Fruit fly (Drosophila melanogaster) whole organism, embryonic: ENCODE results near the gene Ube3a.
A peak's percentile ranks its signal among the peaks of the same experiment; 100 is the strongest.

Experiments
- Aef1 ChIP-seq: fragments of 200-800 bp; sonication (Bioruptor generic); IDR thresholded peaks from 3 replicates; pipeline ENCODE4 v1.3.6; 2022; ENCODE audit warnings: missing biosample characterization, missing genetic modification characterization
- Asciz ChIP-seq: fragments of 200-800 bp; sonication (Bioruptor generic); optimal IDR thresholded peaks from 2 replicates; lab custom pipeline; 2017; ENCODE audit warnings: missing biosample characterization, mild to moderate bottlenecking, missing genetic modification characterization, missing genetic modification reagents
- CG10209 ChIP-seq: fragments of 200-800 bp; sonication (Bioruptor generic); optimal IDR thresholded peaks from 3 replicates; lab custom pipeline; 2017; ENCODE audit warnings: missing biosample characterization, mild to moderate bottlenecking, missing genetic modification characterization, missing genetic modification reagents
- CG10979 ChIP-seq: fragments of 200-800 bp; sonication (Bioruptor generic); optimal IDR thresholded peaks from 2 replicates; lab custom pipeline; 2018; ENCODE audit warnings: missing biosample characterization, mild to moderate bottlenecking, missing genetic modification characterization, moderate library complexity
- CG11398 ChIP-seq: fragments of 200-800 bp; sonication (Bioruptor generic); optimal IDR thresholded peaks from 2 replicates; lab custom pipeline; 2016; ENCODE audit warnings: missing biosample characterization, missing genetic modification characterization
- CG11456 ChIP-seq: fragments of 200-800 bp; sonication (Bioruptor generic); IDR thresholded peaks from 3 replicates; pipeline ENCODE4 v1.3.6; 2022; ENCODE audit warnings: missing biosample characterization, missing genetic modification characterization
- CG11695 ChIP-seq: fragments of 200-800 bp; sonication (Bioruptor generic); IDR thresholded peaks from 3 replicates; pipeline ENCODE4 v1.3.6; 2022; ENCODE audit warnings: missing biosample characterization, missing genetic modification characterization
- CG12104 ChIP-seq: fragments of 200-800 bp; sonication (Bioruptor generic); optimal IDR thresholded peaks from 3 replicates; lab custom pipeline; 2016; ENCODE audit warnings: missing biosample characterization, missing genetic modification characterization
- CG12659 ChIP-seq: fragments of 200-800 bp; sonication (Bioruptor generic); optimal IDR thresholded peaks from 3 replicates; lab custom pipeline; 2017; ENCODE audit warnings: mild to moderate bottlenecking, missing biosample characterization, missing genetic modification reagents, missing genetic modification characterization
- CG1603 ChIP-seq: fragments of 200-800 bp; sonication (Bioruptor generic); optimal IDR thresholded peaks from 2 replicates; lab custom pipeline; 2019; ENCODE audit warnings: missing biosample characterization, mild to moderate bottlenecking, missing genetic modification characterization, moderate library complexity
- CG17612 ChIP-seq: fragments of 200-800 bp; sonication (Bioruptor generic); IDR thresholded peaks from 2 replicates; pipeline ENCODE4 v1.3.6; 2022; ENCODE audit warnings: missing biosample characterization, missing genetic modification characterization
- CG18619 ChIP-seq: fragments of 200-800 bp; sonication (Bioruptor generic); optimal IDR thresholded peaks from 3 replicates; lab custom pipeline; 2017; ENCODE audit warnings: missing biosample characterization, mild to moderate bottlenecking, missing genetic modification characterization
- CG31388 ChIP-seq: fragments of 200-800 bp; sonication (Bioruptor generic); optimal IDR thresholded peaks from 2 replicates; lab custom pipeline; 2016; ENCODE audit warnings: missing biosample characterization, missing genetic modification characterization
- CG33557 ChIP-seq: fragments of 200-800 bp; sonication (Bioruptor generic); optimal IDR thresholded peaks from 2 replicates; lab custom pipeline; 2019; ENCODE audit warnings: missing biosample characterization, mild to moderate bottlenecking, missing genetic modification characterization, moderate library complexity
- CG34224 ChIP-seq: fragments of 200-800 bp; sonication (Bioruptor generic); IDR thresholded peaks from 3 replicates; pipeline ENCODE4 v1.3.6; 2022; ENCODE audit warnings: missing biosample characterization, missing genetic modification characterization; ENCODE audit not compliant: partially characterized antibody
- CG3995 ChIP-seq: fragments of 200-800 bp; sonication (Bioruptor generic); optimal IDR thresholded peaks from 3 replicates; lab custom pipeline; 2016; ENCODE audit warnings: missing biosample characterization, missing genetic modification characterization
- CG4617 ChIP-seq: fragments of 200-800 bp; sonication (Bioruptor generic); optimal IDR thresholded peaks from 3 replicates; lab custom pipeline; 2016; ENCODE audit warnings: missing biosample characterization, missing genetic modification characterization, borderline replicate concordance
- CG6791 ChIP-seq: fragments of 200-800 bp; sonication (Bioruptor generic); IDR thresholded peaks from 3 replicates; pipeline ENCODE4 v1.3.6; 2022; ENCODE audit warnings: missing biosample characterization, missing genetic modification characterization; ENCODE audit not compliant: partially characterized antibody
- CG8089 ChIP-seq: fragments of 200-800 bp; sonication (Bioruptor generic); optimal IDR thresholded peaks from 3 replicates; lab custom pipeline; 2016; ENCODE audit warnings: missing biosample characterization, missing genetic modification characterization
- CG8290 ChIP-seq, 3 experiments: fragments of 200-800 bp; sonication (Bioruptor generic); optimal IDR thresholded peaks; 2 replicates each; lab custom pipeline; 2016 to 2019; ENCODE audit warnings: missing biosample characterization in 3 of 3, missing genetic modification characterization in 3 of 3, mild to moderate bottlenecking in 2 of 3, moderate library complexity in 1 of 3
- CG8924 ChIP-seq: fragments of 200-800 bp; optimal IDR thresholded peaks from 3 replicates; lab custom pipeline; 2019; ENCODE audit warnings: missing biosample characterization, mild to moderate bottlenecking, missing genetic modification characterization, moderate library complexity
- Fer2 ChIP-seq: fragments of 200-800 bp; sonication (Bioruptor generic); optimal IDR thresholded peaks from 2 replicates; lab custom pipeline; 2018; ENCODE audit warnings: missing biosample characterization, mild to moderate bottlenecking, missing genetic modification characterization, moderate library complexity
- Nf-YA ChIP-seq: fragments of 200-800 bp; sonication (Bioruptor generic); IDR thresholded peaks from 2 replicates; pipeline ENCODE4 v1.3.6; 2022; ENCODE audit warnings: missing biosample characterization, missing genetic modification characterization
- Oli ChIP-seq: fragments of 200-800 bp; sonication (Bioruptor generic); optimal IDR thresholded peaks from 2 replicates; lab custom pipeline; 2018; ENCODE audit warnings: missing biosample characterization, mild to moderate bottlenecking, missing genetic modification characterization, moderate library complexity
- Sry-δ ChIP-seq: fragments of 200-800 bp; sonication (Bioruptor generic); optimal IDR thresholded peaks from 2 replicates; lab custom pipeline; 2016; ENCODE audit warnings: missing biosample characterization, missing genetic modification characterization
- Taf1 ChIP-seq: fragments of 200-800 bp; sonication (Bioruptor generic); IDR thresholded peaks from 2 replicates; pipeline ENCODE4 v1.3.6; 2022; ENCODE audit warnings: missing biosample characterization, missing genetic modification characterization
- Vsx1 ChIP-seq: fragments of 200-800 bp; sonication (Bioruptor generic); optimal IDR thresholded peaks from 2 replicates; lab custom pipeline; 2017; ENCODE audit warnings: missing biosample characterization, mild to moderate bottlenecking, missing genetic modification characterization, missing genetic modification reagents
- ab ChIP-seq: fragments of 200-800 bp; sonication (Bioruptor generic); optimal IDR thresholded peaks from 2 replicates; lab custom pipeline; 2016; ENCODE audit warnings: missing biosample characterization, missing genetic modification characterization
- ac ChIP-seq: fragments of 200-800 bp; sonication (Bioruptor generic); optimal IDR thresholded peaks from 3 replicates; lab custom pipeline; 2017; ENCODE audit warnings: missing biosample characterization, mild to moderate bottlenecking, missing genetic modification characterization
- bowl ChIP-seq: fragments of 200-800 bp; sonication (Bioruptor generic); IDR thresholded peaks from 2 replicates; pipeline ENCODE4 v1.3.6; 2022; ENCODE audit warnings: missing biosample characterization, missing genetic modification characterization
- btn ChIP-seq: fragments of 200-800 bp; sonication (Bioruptor generic); optimal IDR thresholded peaks from 2 replicates; lab custom pipeline; 2016; ENCODE audit warnings: missing biosample characterization, missing genetic modification characterization
- crp ChIP-seq, 2 experiments: fragments of 200-800 bp; sonication (Bioruptor generic); optimal IDR thresholded peaks; 2 replicates in 1 of 2; 3 replicates in 1 of 2; lab custom pipeline; 2017; ENCODE audit warnings: missing biosample characterization in 2 of 2, missing genetic modification characterization in 2 of 2, mild to moderate bottlenecking in 1 of 2, moderate library complexity in 1 of 2
- ems ChIP-seq: fragments of 200-800 bp; sonication (Bioruptor generic); optimal IDR thresholded peaks from 3 replicates; lab custom pipeline; 2016; ENCODE audit warnings: missing biosample characterization, missing genetic modification characterization
- esg ChIP-seq: fragments of 200-800 bp; sonication (Bioruptor generic); conservative IDR thresholded peaks from 2 replicates; pipeline ENCODE4 v1.3.6; 2022; ENCODE audit warnings: missing biosample characterization, missing genetic modification characterization
- eyg ChIP-seq: fragments of 200-800 bp; sonication (Bioruptor generic); optimal IDR thresholded peaks from 3 replicates; lab custom pipeline; 2016; ENCODE audit warnings: missing biosample characterization, missing genetic modification characterization
- fru ChIP-seq: fragments of >200 bp; optimal IDR thresholded peaks from 2 replicates; lab custom pipeline; 2017
- ind ChIP-seq: fragments of 200-800 bp; sonication (Bioruptor generic); optimal IDR thresholded peaks from 3 replicates; lab custom pipeline; 2016; ENCODE audit warnings: missing biosample characterization, missing genetic modification characterization
- kah ChIP-seq: fragments of 200-800 bp; sonication (Bioruptor generic); optimal IDR thresholded peaks from 2 replicates; lab custom pipeline; 2018; ENCODE audit warnings: missing biosample characterization, mild to moderate bottlenecking, missing genetic modification characterization
- lov ChIP-seq, 2 experiments: fragments of 200-800 bp in 1 of 2; fragments of >200 bp in 1 of 2; sonication (Bioruptor generic) in 1 of 2; IDR thresholded peaks in 1 of 2; optimal IDR thresholded peaks in 1 of 2; 2 replicates in 1 of 2; 3 replicates in 1 of 2; pipeline versions ENCODE4 v1.3.6 to Lab custom; 2017 to 2022; ENCODE audit warnings: missing biosample characterization in 1 of 2, missing genetic modification characterization in 1 of 2
- pan ChIP-seq, 4 experiments: fragments of >200 bp in 3 of 4; fragments of 200-800 bp in 1 of 4; sonication (Bioruptor generic) in 1 of 4; optimal IDR thresholded peaks in 3 of 4; IDR thresholded peaks in 1 of 4; 2 replicates each; pipeline versions ENCODE4 v1.3.6 to Lab custom; 2017 to 2022; ENCODE audit warnings: missing biosample characterization in 2 of 4, missing genetic modification characterization in 2 of 4, mixed read lengths in 1 of 4
- pzg ChIP-seq: fragments of 200-800 bp; sonication (Bioruptor generic); optimal IDR thresholded peaks from 3 replicates; lab custom pipeline; 2018; ENCODE audit warnings: missing biosample characterization, mild to moderate bottlenecking, missing genetic modification characterization, moderate library complexity
- seq ChIP-seq: fragments of 200-800 bp; sonication (Bioruptor generic); IDR thresholded peaks from 2 replicates; pipeline ENCODE4 v1.3.6; 2022; ENCODE audit warnings: missing biosample characterization, missing genetic modification characterization
- slbo ChIP-seq: fragments of 200-800 bp; sonication (Bioruptor generic); IDR thresholded peaks from 2 replicates; pipeline ENCODE4 v1.3.6; 2022; ENCODE audit warnings: missing biosample characterization, missing genetic modification characterization
- sna ChIP-seq: fragments of 200-800 bp; sonication (Bioruptor generic); IDR thresholded peaks from 2 replicates; pipeline ENCODE4 v1.3.6; 2022; ENCODE audit warnings: missing biosample characterization, missing genetic modification characterization; ENCODE audit not compliant: partially characterized antibody
- trem ChIP-seq: fragments of 200-800 bp; optimal IDR thresholded peaks from 3 replicates; lab custom pipeline; 2019; ENCODE audit warnings: missing biosample characterization, mild to moderate bottlenecking, missing genetic modification characterization, moderate library complexity
- unc-4 ChIP-seq: fragments of 200-800 bp; sonication (Bioruptor generic); IDR thresholded peaks from 2 replicates; pipeline ENCODE4 v1.3.6; 2022; ENCODE audit warnings: missing biosample characterization, missing genetic modification characterization; ENCODE audit not compliant: partially characterized antibody
- usp ChIP-seq: fragments of >200 bp; optimal IDR thresholded peaks from 2 replicates; lab custom pipeline; 2017; ENCODE audit warnings: missing biosample characterization, missing genetic modification characterization

Gene Ube3a

dm6 chr3L:11251721-11252423 lies 41.5 kb upstream of the Ube3a start, which contains the start of gene scyl (continued):
- peak; percentile 43 for TF ChIP-seq Vsx1 (GFP tag; lab: Kevin White, UChicago)
- peak; percentile 6 for TF ChIP-seq Sry-δ
- TF ChIP-seq usp = no peak
- TF ChIP-seq fru = no peak
- no peak for TF ChIP-seq esg (GFP tag; lab: Robert Waterston, UW)
- TF ChIP-seq CG18619 (GFP tag; lab: Kevin White, UChicago) = peak; percentile 56
- peak; percentile 69 for TF ChIP-seq CG8924 (tag; lab: Kevin White, UChicago)
- peak; percentile 50 for TF ChIP-seq CG11398
- TF ChIP-seq eyg (GFP tag; lab: Kevin White, UChicago) = peak; percentile 41
- TF ChIP-seq CG1603 = peak; percentile 52
- no peak for TF ChIP-seq CG31388 (GFP tag; lab: Kevin White, UChicago)
- peak; percentile 74 for TF ChIP-seq sna
- peak; percentile 1 for TF ChIP-seq ind
- no peak for TF ChIP-seq CG12104
- TF ChIP-seq CG33557 (GFP tag; lab: Kevin White, UChicago) = peak; percentile 66
- TF ChIP-seq pzg (GFP tag; lab: Kevin White, UChicago) = no peak
- TF ChIP-seq CG8089 (GFP tag; lab: Kevin White, UChicago) = peak; percentile 55
- TF ChIP-seq pan (optimal IDR thresholded peaks at IDR 0.05; lab: Kevin White, UChicago) = no peak
- peak in 1 of 2 experiments; percentile 69 for TF ChIP-seq pan (GFP tag; optimal IDR thresholded peaks at IDR 0.05 in 1 of 2, IDR thresholded peaks at IDR 0.05 in 1 of 2)
- no peak for TF ChIP-seq CG3995 (GFP tag; lab: Kevin White, UChicago)
- peak; percentile 44 for TF ChIP-seq btn
- TF ChIP-seq trem (tag; lab: Kevin White, UChicago) = peak; percentile 52
- peak; percentile 33; the same call in 1 of the 2 replicates for TF ChIP-seq Nf-YA (GFP tag; lab: Robert Waterston, UW)
- TF ChIP-seq kah (GFP tag; lab: Kevin White, UChicago) = peak; percentile 68
- TF ChIP-seq Asciz (GFP tag; lab: Kevin White, UChicago) = no peak
- TF ChIP-seq CG34224 (GFP tag; lab: Robert Waterston, UW) = peak; percentile 78
- peak; percentile 49 for TF ChIP-seq CG12659 (GFP tag; lab: Kevin White, UChicago)
- no peak for TF ChIP-seq Aef1 (GFP tag; lab: Robert Waterston, UW)
- TF ChIP-seq CG8290 (GFP tag; optimal IDR thresholded peaks at IDR 0.05; lab: Kevin White, UChicago) = peak; percentile 26
- TF ChIP-seq CG8290 (tag; optimal IDR thresholded peaks at IDR 0.05; lab: Kevin White, UChicago) = peak; percentile 43 to 85
- TF ChIP-seq crp (GFP tag; optimal IDR thresholded peaks at IDR 0.05; lab: Kevin White, UChicago) = peak in 1 of 2 experiments; percentile 77
- TF ChIP-seq seq = peak; percentile 63; the same call in 1 of the 2 replicates
- TF ChIP-seq unc-4 (GFP tag; lab: Robert Waterston, UW) = no peak
- TF ChIP-seq Oli = peak; percentile 12
- peak; percentile 71; the same call in 1 of the 3 replicates for TF ChIP-seq CG11695 (GFP tag; lab: Robert Waterston, UW)
- TF ChIP-seq CG4617 (GFP tag; lab: Kevin White, UChicago) = no peak
- peak; percentile 18 for TF ChIP-seq CG10979 (tag; lab: Kevin White, UChicago)
- no peak; the same call in 2 of the 3 replicates for TF ChIP-seq CG11456 (GFP tag; lab: Robert Waterston, UW)
- TF ChIP-seq ac (GFP tag; lab: Kevin White, UChicago) = peak; percentile 68
- TF ChIP-seq CG10209 (GFP tag; lab: Kevin White, UChicago) = peak; percentile 53
- peak; percentile 56 for TF ChIP-seq ems (GFP tag; lab: Kevin White, UChicago)
- TF ChIP-seq CG6791 (GFP tag; lab: Robert Waterston, UW) = peak; percentile 60; the same call in 2 of the 3 replicates
- TF ChIP-seq CG17612 (GFP tag; lab: Robert Waterston, UW) = no peak
- no peak for TF ChIP-seq lov (optimal IDR thresholded peaks at IDR 0.05; lab: Kevin White, UChicago)
- peak; percentile 82 for TF ChIP-seq lov (GFP tag; IDR thresholded peaks at IDR 0.05; lab: Robert Waterston, UW)
- TF ChIP-seq ab (GFP tag; lab: Kevin White, UChicago) = peak; percentile 3
- TF ChIP-seq Fer2 = no peak
- 0 out of 2 replicates have a peak, but pooled peaks have one; percentile 10 for TF ChIP-seq Taf1 (GFP tag; lab: Robert Waterston, UW)
- TF ChIP-seq slbo (GFP tag; lab: Robert Waterston, UW) = peak; percentile 58; the same call in 1 of the 2 replicates
- TF ChIP-seq bowl (GFP tag; lab: Robert Waterston, UW) = peak; percentile 84
